Worm (Caenorhabditis elegans) whole organism, L2 larva: ENCODE measurements around the gene F23A7.3.

Source experiments
- C34F6.9 ChIP-seq: fragments of 150-350 bp; optimal IDR thresholded peaks from 2 replicates; lab custom pipeline; 2014; ENCODE audit warnings: missing biosample characterization, missing genetic modification characterization
- F13H6.1 ChIP-seq: sonication (generic microtip); optimal IDR thresholded peaks from 2 replicates; lab custom pipeline; 2016; ENCODE audit warnings: missing genetic modification characterization, missing compliant biosample characterization
- R02D3.7 ChIP-seq: fragments of 150-350 bp; optimal IDR thresholded peaks from 2 replicates; lab custom pipeline; 2014; ENCODE audit warnings: missing biosample characterization, missing genetic modification characterization
- Y55F3AM.14 ChIP-seq: fragments of 200-800 bp; sonication (Bioruptor generic); optimal IDR thresholded peaks from 2 replicates; lab custom pipeline; 2018; ENCODE audit warnings: mild to moderate bottlenecking, missing genetic modification characterization, missing compliant biosample characterization
- ZK546.5 ChIP-seq: sonication (generic microtip); optimal IDR thresholded peaks from 2 replicates; lab custom pipeline; 2017; ENCODE audit warnings: missing biosample characterization, missing genetic modification characterization
- alr-1 ChIP-seq: fragments of 150-350 bp; optimal IDR thresholded peaks from 2 replicates; lab custom pipeline; 2014; ENCODE audit warnings: missing biosample characterization, missing genetic modification characterization
- aly-2 ChIP-seq: fragments of 150-350 bp; optimal IDR thresholded peaks from 2 replicates; lab custom pipeline; 2014; ENCODE audit warnings: missing biosample characterization, missing genetic modification characterization
- ama-1 ChIP-seq: fragments of 150-350 bp; optimal IDR thresholded peaks from 2 replicates; lab custom pipeline; 2018; ENCODE audit warnings: inconsistent platforms
- blmp-1 ChIP-seq: sonication (generic microtip); optimal IDR thresholded peaks from 2 replicates; lab custom pipeline; 2017; ENCODE audit warnings: missing genetic modification characterization, mild to moderate bottlenecking, missing compliant biosample characterization, antibody characterized with exemption, moderate library complexity; ENCODE audit not compliant: insufficient read depth
- ceh-16 ChIP-seq: fragments of 150-350 bp; optimal IDR thresholded peaks from 2 replicates; lab custom pipeline; 2014; ENCODE audit warnings: missing biosample characterization, missing genetic modification characterization
- ceh-82 ChIP-seq: fragments of 150-350 bp; optimal IDR thresholded peaks from 2 replicates; lab custom pipeline; 2014; ENCODE audit warnings: missing biosample characterization, missing genetic modification characterization
- crh-2 ChIP-seq: sonication (generic microtip); optimal IDR thresholded peaks from 2 replicates; lab custom pipeline; 2017; ENCODE audit warnings: missing biosample characterization, missing genetic modification characterization
- dmd-4 ChIP-seq: sonication (generic microtip); optimal IDR thresholded peaks from 2 replicates; lab custom pipeline; 2017; ENCODE audit warnings: missing biosample characterization, missing genetic modification characterization
- egl-27 ChIP-seq: sonication (generic microtip); optimal IDR thresholded peaks from 3 replicates; lab custom pipeline; 2017; ENCODE audit warnings: missing biosample characterization, missing genetic modification reagents, missing genetic modification characterization
- elt-1 ChIP-seq: fragments of 150-350 bp; optimal IDR thresholded peaks from 2 replicates; lab custom pipeline; 2014; ENCODE audit warnings: missing biosample characterization, missing genetic modification characterization
- elt-3 ChIP-seq: sonication (generic microtip); optimal IDR thresholded peaks from 2 replicates; lab custom pipeline; 2017; ENCODE audit warnings: missing biosample characterization, missing genetic modification characterization
- fos-1 ChIP-seq: fragments of 150-350 bp; optimal IDR thresholded peaks from 2 replicates; lab custom pipeline; 2014; ENCODE audit warnings: missing biosample characterization, missing genetic modification characterization
- gmeb-1 ChIP-seq: fragments of 150-350 bp; optimal IDR thresholded peaks from 2 replicates; lab custom pipeline; 2014; ENCODE audit warnings: missing biosample characterization, missing genetic modification characterization
- lin-11 ChIP-seq: fragments of 150-350 bp; sonication (generic microtip); optimal IDR thresholded peaks from 2 replicates; lab custom pipeline; 2014; ENCODE audit warnings: missing biosample characterization, missing genetic modification characterization, inconsistent platforms, mixed read lengths
- lin-13 ChIP-seq: fragments of 150-350 bp; optimal IDR thresholded peaks from 2 replicates; lab custom pipeline; 2014; ENCODE audit warnings: missing biosample characterization, missing genetic modification reagents, missing genetic modification characterization
- lin-39 ChIP-seq: fragments of 150-350 bp; optimal IDR thresholded peaks from 2 replicates; lab custom pipeline; 2014; ENCODE audit warnings: missing biosample characterization, missing genetic modification reagents, missing genetic modification characterization
- lsy-2 ChIP-seq, 2 experiments: fragments of 150-350 bp in 1 of 2; sonication (generic microtip) in 1 of 2; optimal IDR thresholded peaks; 2 replicates each; lab custom pipeline; 2014 to 2017; ENCODE audit warnings: missing biosample characterization in 2 of 2, missing genetic modification characterization in 2 of 2
- mab-5 ChIP-seq: fragments of 150-350 bp; optimal IDR thresholded peaks from 2 replicates; lab custom pipeline; 2014; ENCODE audit warnings: missing biosample characterization, missing genetic modification characterization
- mbf-1 ChIP-seq: sonication (generic microtip); optimal IDR thresholded peaks from 2 replicates; lab custom pipeline; 2017; ENCODE audit warnings: missing biosample characterization, missing genetic modification characterization
- mdl-1 ChIP-seq, 2 experiments: fragments of 150-350 bp in 1 of 2; sonication (generic microtip) in 1 of 2; optimal IDR thresholded peaks; 2 replicates each; lab custom pipeline; 2017; ENCODE audit warnings: missing biosample characterization in 2 of 2, missing genetic modification characterization in 2 of 2
- nhr-10 ChIP-seq: sonication (generic microtip); optimal IDR thresholded peaks from 2 replicates; lab custom pipeline; 2017; ENCODE audit warnings: missing biosample characterization, missing genetic modification characterization
- nhr-11 ChIP-seq: fragments of 150-350 bp; optimal IDR thresholded peaks from 2 replicates; lab custom pipeline; 2014; ENCODE audit warnings: missing biosample characterization, missing genetic modification characterization
- nhr-12 ChIP-seq: fragments of 150-350 bp; optimal IDR thresholded peaks from 2 replicates; lab custom pipeline; 2014; ENCODE audit warnings: missing biosample characterization, missing genetic modification characterization
- nhr-129 ChIP-seq: fragments of 150-350 bp; optimal IDR thresholded peaks from 2 replicates; lab custom pipeline; 2014; ENCODE audit warnings: missing biosample characterization, missing genetic modification characterization
- nhr-21 ChIP-seq: fragments of 150-350 bp; optimal IDR thresholded peaks from 2 replicates; lab custom pipeline; 2014; ENCODE audit warnings: missing biosample characterization, missing genetic modification characterization
- nhr-23 ChIP-seq: fragments of 150-350 bp; optimal IDR thresholded peaks from 2 replicates; lab custom pipeline; 2014; ENCODE audit warnings: missing biosample characterization, missing genetic modification reagents, missing genetic modification characterization
- nhr-237 ChIP-seq: fragments of 150-350 bp; optimal IDR thresholded peaks from 2 replicates; lab custom pipeline; 2014; ENCODE audit warnings: missing biosample characterization, missing genetic modification characterization
- nhr-25 ChIP-seq: fragments of 150-350 bp; sonication (generic microtip); optimal IDR thresholded peaks from 3 replicates; lab custom pipeline; 2014; ENCODE audit warnings: missing biosample characterization, missing genetic modification characterization
- nhr-6 ChIP-seq: fragments of 150-350 bp; optimal IDR thresholded peaks from 2 replicates; lab custom pipeline; 2014; ENCODE audit warnings: missing biosample characterization, missing genetic modification characterization
- nhr-77 ChIP-seq: fragments of 150-350 bp; optimal IDR thresholded peaks from 2 replicates; lab custom pipeline; 2014; ENCODE audit warnings: missing biosample characterization, missing genetic modification characterization
- peb-1 ChIP-seq: fragments of 150-350 bp; optimal IDR thresholded peaks from 2 replicates; lab custom pipeline; 2014; ENCODE audit warnings: missing biosample characterization, missing genetic modification characterization
- sem-4 ChIP-seq: fragments of 150-350 bp; optimal IDR thresholded peaks from 2 replicates; lab custom pipeline; 2014; ENCODE audit warnings: missing biosample characterization, missing genetic modification reagents, missing genetic modification characterization
- skn-1 ChIP-seq: sonication (generic microtip); optimal IDR thresholded peaks from 2 replicates; lab custom pipeline; 2017; ENCODE audit warnings: missing biosample characterization, missing genetic modification characterization
- sma-3 ChIP-seq: sonication (generic microtip); optimal IDR thresholded peaks from 2 replicates; lab custom pipeline; 2016; ENCODE audit warnings: missing genetic modification reagents, missing genetic modification characterization, missing compliant biosample characterization
- sma-9 ChIP-seq, 2 experiments: fragments of 150-350 bp in 1 of 2; sonication (generic microtip) in 1 of 2; optimal IDR thresholded peaks; 2 replicates each; lab custom pipeline; 2014 to 2016; ENCODE audit warnings: missing genetic modification characterization in 2 of 2, mild to moderate bottlenecking in 1 of 2, missing biosample characterization in 1 of 2, missing compliant biosample characterization in 1 of 2, missing genetic modification reagents in 1 of 2, moderate library complexity in 1 of 2
- snpc-4 ChIP-seq: fragments of 150-350 bp; optimal IDR thresholded peaks from 2 replicates; lab custom pipeline; 2014; ENCODE audit warnings: missing biosample characterization, missing genetic modification characterization
- unc-39 ChIP-seq: fragments of 150-350 bp; optimal IDR thresholded peaks from 2 replicates; lab custom pipeline; 2014; ENCODE audit warnings: missing biosample characterization, missing genetic modification characterization
- unc-55 ChIP-seq: fragments of 150-350 bp; sonication (generic microtip); optimal IDR thresholded peaks from 3 replicates; lab custom pipeline; 2014; ENCODE audit warnings: missing biosample characterization, missing genetic modification reagents, missing genetic modification characterization
- unc-62 ChIP-seq: fragments of 150-350 bp; optimal IDR thresholded peaks from 2 replicates; lab custom pipeline; 2014; ENCODE audit warnings: missing biosample characterization, missing genetic modification reagents, missing genetic modification characterization
- zag-1 ChIP-seq: fragments of 150-350 bp; optimal IDR thresholded peaks from 2 replicates; lab custom pipeline; 2014; ENCODE audit warnings: missing biosample characterization, missing genetic modification characterization
- ztf-1 ChIP-seq: fragments of 200-800 bp; sonication (Bioruptor generic); conservative IDR thresholded peaks from 2 replicates; pipeline ENCODE4 v1.3.6; 2022; ENCODE audit warnings: missing genetic modification characterization, missing compliant biosample characterization
- ztf-11 ChIP-seq: sonication (generic microtip); optimal IDR thresholded peaks from 2 replicates; lab custom pipeline; 2017; ENCODE audit warnings: missing biosample characterization, missing genetic modification characterization
- ztf-4 ChIP-seq: fragments of 150-350 bp; optimal IDR thresholded peaks from 2 replicates; lab custom pipeline; 2014; ENCODE audit warnings: missing biosample characterization, missing genetic modification characterization

The F23A7.3 gene

DNA sequence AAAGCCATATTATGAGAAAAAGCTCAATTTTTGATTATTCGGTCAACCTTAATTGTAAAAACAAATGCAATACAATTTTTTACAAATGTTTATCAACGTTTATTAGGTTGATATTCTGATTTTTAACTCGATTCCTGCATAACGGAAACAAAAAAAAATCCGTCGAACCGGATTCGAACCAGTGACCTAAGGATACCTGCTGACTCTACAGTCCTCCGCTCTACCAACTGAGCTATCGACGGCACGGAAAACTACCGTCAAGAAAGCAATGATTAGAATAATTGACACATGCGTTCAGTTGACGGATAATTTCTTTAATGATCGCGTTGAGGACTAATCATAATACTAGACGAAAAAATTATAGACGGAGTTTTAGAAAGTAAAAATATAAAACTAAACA lies 11.1 kb upstream of the F23A7.3 start:
- no peak for TF ChIP-seq elt-3 (tag; lab: Kevin White, UChicago)
- no peak for TF ChIP-seq nhr-11 (tag; lab: Kevin White, UChicago)
- TF ChIP-seq alr-1 (tag; lab: Kevin White, UChicago) = no peak
- no peak for TF ChIP-seq blmp-1 (tag; lab: Kevin White, UChicago)
- no peak for TF ChIP-seq sem-4 (tag; lab: Kevin White, UChicago)
- TF ChIP-seq nhr-25 (tag; lab: Kevin White, UChicago) = no peak

DNA sequence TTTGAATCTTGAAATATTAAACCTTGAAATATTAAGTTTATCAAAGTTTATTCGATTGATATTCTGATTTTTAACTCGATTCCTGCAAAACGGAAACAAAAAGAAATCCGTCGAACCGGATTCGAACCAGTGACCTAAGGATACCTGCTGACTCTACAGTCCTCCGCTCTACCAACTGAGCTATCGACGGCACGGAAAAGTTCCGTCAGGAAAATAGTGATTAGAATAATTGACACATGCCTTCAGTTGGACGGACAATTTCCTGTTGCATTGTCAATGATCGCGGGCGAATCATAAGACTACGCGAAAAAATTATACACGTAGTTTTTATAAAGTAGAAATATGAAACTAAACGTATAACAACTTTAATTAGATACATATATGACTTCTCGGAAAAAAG lies 10.7 kb upstream of the F23A7.3 start:
- TF ChIP-seq C34F6.9 (tag; lab: Kevin White, UChicago) (no peak), fos-1 (no peak), nhr-12 (tag; lab: Kevin White, UChicago) (no peak), F13H6.1 (tag; lab: Kevin White, UChicago) (no peak), mdl-1 (tag; optimal IDR thresholded peaks at IDR 0.05; lab: Kevin White, UChicago) (no peak)

DNA sequence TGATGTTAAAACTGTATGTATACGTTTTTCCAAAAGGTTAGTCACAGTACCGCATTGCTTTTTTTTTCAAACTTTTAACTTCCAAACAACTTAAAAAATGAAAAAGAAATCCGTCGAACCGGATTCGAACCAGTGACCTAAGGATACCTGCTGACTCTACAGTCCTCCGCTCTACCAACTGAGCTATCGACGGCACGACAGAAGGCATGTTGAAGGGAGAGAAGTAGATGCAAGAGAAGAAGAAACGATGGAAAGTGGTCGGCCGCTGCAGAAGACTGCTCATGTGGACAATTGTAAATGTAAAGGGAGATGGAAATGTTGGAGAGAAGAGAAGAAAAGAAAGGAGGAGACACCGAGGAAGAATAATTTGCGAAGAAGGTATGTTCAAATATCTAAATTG lies 10.2 kb upstream of the F23A7.3 start:
- TF ChIP-seq lsy-2 (tag; optimal IDR thresholded peaks at IDR 0.05; lab: Kevin White, UChicago) (peak; percentile 72 to 81), dmd-4 (tag; lab: Kevin White, UChicago) (no peak), peb-1 (tag; lab: Kevin White, UChicago) (no peak), mab-5 (tag; lab: Kevin White, UChicago) (peak; percentile 89), elt-1 (tag; lab: Kevin White, UChicago) (no peak), ama-1 (lab: Kevin White, UChicago) (no peak), nhr-237 (tag; lab: Kevin White, UChicago) (peak; percentile 70), nhr-12 (tag; lab: Kevin White, UChicago) (no peak), lin-11 (tag; lab: Kevin White, UChicago) (peak; percentile 84), nhr-23 (tag; lab: Kevin White, UChicago) (no peak), blmp-1 (tag; lab: Kevin White, UChicago) (peak; percentile 5), ceh-16 (tag; lab: Kevin White, UChicago) (no peak), skn-1 (tag; lab: Kevin White, UChicago) (no peak), Y55F3AM.14 (GFP tag; lab: Kevin White, UChicago) (peak; percentile 61), nhr-129 (tag; lab: Kevin White, UChicago) (peak; percentile 95), nhr-6 (tag; lab: Kevin White, UChicago) (peak; percentile 71), egl-27 (peak; percentile 61), lin-39 (tag; lab: Kevin White, UChicago) (no peak), lin-13 (peak; percentile 77), C34F6.9 (tag; lab: Kevin White, UChicago) (peak; percentile 70), ztf-4 (tag; lab: Kevin White, UChicago) (peak; percentile 31), mbf-1 (no peak), unc-55 (GFP tag; lab: Kevin White, UChicago) (peak; percentile 91), gmeb-1 (tag; lab: Kevin White, UChicago) (peak; percentile 76), ZK546.5 (tag; lab: Kevin White, UChicago) (no peak), sma-9 (GFP tag; optimal IDR thresholded peaks at IDR 0.05; lab: Kevin White, UChicago) (peak; percentile 80), sma-9 (tag; optimal IDR thresholded peaks at IDR 0.05; lab: Kevin White, UChicago) (no peak), R02D3.7 (no peak), unc-62 (no peak), zag-1 (peak; percentile 42), nhr-11 (tag; lab: Kevin White, UChicago) (no peak), ztf-1 (no peak), aly-2 (tag; lab: Kevin White, UChicago) (no peak), F13H6.1 (tag; lab: Kevin White, UChicago) (peak; percentile 79), nhr-10 (peak; percentile 68), ceh-82 (tag; lab: Kevin White, UChicago) (peak; percentile 61), sem-4 (tag; lab: Kevin White, UChicago) (peak; percentile 72), alr-1 (tag; lab: Kevin White, UChicago) (no peak), fos-1 (peak; percentile 77), mdl-1 (tag; optimal IDR thresholded peaks at IDR 0.05; lab: Kevin White, UChicago) (peak; percentile 7 to 56), crh-2 (tag; lab: Kevin White, UChicago) (peak; percentile 88), nhr-77 (tag; lab: Kevin White, UChicago) (peak; percentile 70), unc-39 (tag; lab: Kevin White, UChicago) (no peak), elt-3 (tag; lab: Kevin White, UChicago) (no peak), ztf-11 (peak; percentile 20), nhr-25 (tag; lab: Kevin White, UChicago) (peak; percentile 64), nhr-21 (peak; percentile 88), sma-3 (GFP tag; lab: Kevin White, UChicago) (peak; percentile 85), snpc-4 (tag; lab: Kevin White, UChicago) (peak; percentile 86)
